Worm (Caenorhabditis elegans) whole organism, early embryonic: ENCODE results near the gene fbxc-54.

ENCODE experiments used
- B0310.2 ChIP-seq: sonication (generic microtip); optimal IDR thresholded peaks from 2 replicates; lab custom pipeline; 2016; ENCODE audit warnings: mild to moderate bottlenecking, missing genetic modification characterization, missing compliant biosample characterization
- F13C5.2 ChIP-seq: sonication (generic microtip); optimal IDR thresholded peaks from 2 replicates; lab custom pipeline; 2017; ENCODE audit warnings: mild to moderate bottlenecking, missing genetic modification characterization, inconsistent platforms, missing compliant biosample characterization
- aly-1 ChIP-seq: sonication (generic microtip); optimal IDR thresholded peaks from 2 replicates; lab custom pipeline; 2016; ENCODE audit warnings: missing genetic modification characterization, missing compliant biosample characterization
- ama-1 ChIP-seq: fragments of 150-350 bp; optimal IDR thresholded peaks from 2 replicates; lab custom pipeline; 2014
- ceh-13 ChIP-seq: fragments of 200-800 bp; sonication (Bioruptor generic); optimal IDR thresholded peaks from 2 replicates; lab custom pipeline; 2018; ENCODE audit warnings: mild to moderate bottlenecking, missing genetic modification characterization, missing compliant biosample characterization
- ceh-36 ChIP-seq: sonication (generic microtip); optimal IDR thresholded peaks from 2 replicates; lab custom pipeline; 2016; ENCODE audit warnings: missing genetic modification characterization, inconsistent platforms, missing compliant biosample characterization
- ets-7 ChIP-seq: sonication (generic microtip); optimal IDR thresholded peaks from 2 replicates; lab custom pipeline; 2016; ENCODE audit warnings: missing genotype, missing genetic modification characterization, missing compliant biosample characterization
- flt-1 ChIP-seq: fragments of 200-800 bp; sonication (Bioruptor generic); IDR thresholded peaks from 2 replicates; pipeline ENCODE4 v1.3.6; 2022; ENCODE audit warnings: missing genetic modification characterization, missing compliant biosample characterization
- hmbx-1 ChIP-seq: sonication (generic microtip); optimal IDR thresholded peaks from 2 replicates; lab custom pipeline; 2016; ENCODE audit warnings: mild to moderate bottlenecking, missing genetic modification characterization, missing compliant biosample characterization
- hmg-4 ChIP-seq: fragments of 200-800 bp; sonication (Bioruptor generic); optimal IDR thresholded peaks from 2 replicates; lab custom pipeline; 2018; ENCODE audit warnings: mild to moderate bottlenecking, missing genetic modification characterization, missing compliant biosample characterization
- hnd-1 ChIP-seq: sonication (generic microtip); optimal IDR thresholded peaks from 2 replicates; lab custom pipeline; 2016; ENCODE audit warnings: missing genetic modification characterization, missing compliant biosample characterization
- pes-1 ChIP-seq: fragments of 200-800 bp; sonication (Bioruptor generic); IDR thresholded peaks from 2 replicates; pipeline ENCODE4 v1.3.6; 2022; ENCODE audit warnings: missing genetic modification reagents, missing genetic modification characterization, missing compliant biosample characterization
- scrt-1 ChIP-seq: fragments of 200-800 bp; sonication (Bioruptor generic); IDR thresholded peaks from 2 replicates; pipeline ENCODE4 v1.3.6; 2022; ENCODE audit warnings: missing genetic modification characterization, missing compliant biosample characterization
- sea-1 ChIP-seq: fragments of 200-800 bp; sonication (Bioruptor generic); conservative IDR thresholded peaks from 2 replicates; pipeline ENCODE4 v1.3.6; 2022; ENCODE audit warnings: missing genetic modification characterization, missing compliant biosample characterization
- tbx-11 ChIP-seq: fragments of 200-800 bp; sonication (Bioruptor generic); IDR thresholded peaks from 2 replicates; pipeline ENCODE4 v1.3.6; 2022; ENCODE audit warnings: missing genetic modification characterization, missing compliant biosample characterization
- tbx-37 ChIP-seq: fragments of 200-800 bp; sonication (Bioruptor generic); conservative IDR thresholded peaks from 2 replicates; pipeline ENCODE4 v1.3.6; 2022; ENCODE audit warnings: missing genetic modification reagents, missing genetic modification characterization, missing compliant biosample characterization
- tra-4 ChIP-seq: sonication (generic microtip); optimal IDR thresholded peaks from 2 replicates; lab custom pipeline; 2017; ENCODE audit warnings: missing genetic modification characterization, missing compliant biosample characterization

Gene fbxc-54

ce11 chrII:12685-13084 is 18.8 kb upstream of the fbxc-54 start, which contains the start of gene best-3:
Gene best-3 (plus strand): TSS chrII:12985.
- TF ChIP-seq ets-7 (tag; lab: Kevin White, UChicago) (no peak), hmbx-1 (no peak), aly-1 (tag; lab: Kevin White, UChicago) (no peak), ceh-13 (no peak), hmg-4 (GFP tag; lab: Kevin White, UChicago) (no peak), B0310.2 (tag; lab: Kevin White, UChicago) (no peak), sea-1 (GFP tag; lab: Robert Waterston, UW) (no peak), ceh-36 (tag; lab: Kevin White, UChicago) (no peak), tra-4 (tag; lab: Kevin White, UChicago) (no peak), tbx-11 (GFP tag; lab: Robert Waterston, UW) (no peak), tbx-37 (GFP tag; lab: Robert Waterston, UW) (no peak)

- no peak; the same call in 1 of the 2 replicates for TF ChIP-seq tbx-37 (GFP tag; lab: Robert Waterston, UW)
- TF ChIP-seq ceh-13, result no peak
- TF ChIP-seq ceh-36 (tag; lab: Kevin White, UChicago), result no peak
- no peak for TF ChIP-seq hmbx-1
- peak; percentile 56 for TF ChIP-seq F13C5.2 (tag; lab: Kevin White, UChicago)
- peak; percentile 49; the same call in 1 of the 2 replicates for TF ChIP-seq sea-1 (GFP tag; lab: Robert Waterston, UW)
- no peak for TF ChIP-seq pes-1 (GFP tag; lab: Robert Waterston, UW)
- no peak for TF ChIP-seq ets-7 (tag; lab: Kevin White, UChicago)
- no peak for TF ChIP-seq scrt-1 (GFP tag; lab: Robert Waterston, UW)
- no peak for TF ChIP-seq B0310.2 (tag; lab: Kevin White, UChicago)
- TF ChIP-seq aly-1 (tag; lab: Kevin White, UChicago), result no peak
- TF ChIP-seq hmg-4 (GFP tag; lab: Kevin White, UChicago), result peak; percentile 83
- no peak for TF ChIP-seq tra-4 (tag; lab: Kevin White, UChicago)
- no peak for TF ChIP-seq ama-1 (lab: Kevin White, UChicago)
- no peak for TF ChIP-seq flt-1
- TF ChIP-seq hnd-1 (tag; lab: Kevin White, UChicago), result no peak
- peak; percentile 20; the same call in 1 of the 2 replicates for TF ChIP-seq tbx-11 (GFP tag; lab: Robert Waterston, UW)
Observed at ce11 chrII:18787-19186, 12.7 kb upstream of the fbxc-54 start.

- TF ChIP-seq hmbx-1 (no peak), aly-1 (tag; lab: Kevin White, UChicago) (no peak), hmg-4 (GFP tag; lab: Kevin White, UChicago) (no peak), scrt-1 (GFP tag; lab: Robert Waterston, UW) (no peak), tbx-37 (GFP tag; lab: Robert Waterston, UW) (no peak), F13C5.2 (tag; lab: Kevin White, UChicago) (no peak), ceh-36 (tag; lab: Kevin White, UChicago) (no peak), tbx-11 (GFP tag; lab: Robert Waterston, UW) (no peak), ama-1 (lab: Kevin White, UChicago) (no peak), pes-1 (GFP tag; lab: Robert Waterston, UW) (no peak), ceh-13 (no peak), ets-7 (tag; lab: Kevin White, UChicago) (no peak), sea-1 (GFP tag; lab: Robert Waterston, UW) (no peak), flt-1 (no peak), tra-4 (tag; lab: Kevin White, UChicago) (no peak), hnd-1 (tag; lab: Kevin White, UChicago) (no peak), B0310.2 (tag; lab: Kevin White, UChicago) (no peak)
Observed at ce11 chrII:19238-19637, 12.3 kb upstream of the fbxc-54 start, which contains the start of gene gmeb-1. Gene gmeb-1 (plus strand): TSS chrII:19538.

ce11 chrII:21953-22352 is 9.6 kb upstream of the fbxc-54 start:
- TF ChIP-seq scrt-1 (GFP tag; lab: Robert Waterston, UW) (no peak), tbx-11 (GFP tag; lab: Robert Waterston, UW) (no peak), hmbx-1 (no peak), B0310.2 (tag; lab: Kevin White, UChicago) (no peak), hmg-4 (GFP tag; lab: Kevin White, UChicago) (no peak), hnd-1 (tag; lab: Kevin White, UChicago) (no peak)

ce11 chrII:23025-23424 is 8.5 kb upstream of the fbxc-54 start, which contains the start of gene sqt-2:
Gene sqt-2 (plus strand): TSS chrII:23325.
- TF ChIP-seq ceh-13 (no peak), B0310.2 (tag; lab: Kevin White, UChicago) (no peak)

- TF ChIP-seq F13C5.2 (tag; lab: Kevin White, UChicago), result no peak
- no peak for TF ChIP-seq flt-1
- no peak for TF ChIP-seq aly-1 (tag; lab: Kevin White, UChicago)
- no peak for TF ChIP-seq ama-1 (lab: Kevin White, UChicago)
- TF ChIP-seq hmbx-1, result no peak
- TF ChIP-seq ceh-13, result no peak
- no peak for TF ChIP-seq ets-7 (tag; lab: Kevin White, UChicago)
- no peak for TF ChIP-seq tbx-37 (GFP tag; lab: Robert Waterston, UW)
- no peak for TF ChIP-seq scrt-1 (GFP tag; lab: Robert Waterston, UW)
- no peak for TF ChIP-seq sea-1 (GFP tag; lab: Robert Waterston, UW)
- no peak for TF ChIP-seq tra-4 (tag; lab: Kevin White, UChicago)
Observed at ce11 chrII:23739-24138, 7.8 kb upstream of the fbxc-54 start.

ce11 chrII:24559-24998 is 6.9 kb upstream of the fbxc-54 start, which contains the start of gene enee-1:
Gene enee-1 (plus strand): TSS chrII:24666.
- TF ChIP-seq flt-1 (no peak), sea-1 (GFP tag; lab: Robert Waterston, UW) (no peak), ets-7 (tag; lab: Kevin White, UChicago) (no peak), F13C5.2 (tag; lab: Kevin White, UChicago) (peak; percentile 26), hnd-1 (tag; lab: Kevin White, UChicago) (no peak), ceh-13 (no peak)
